Fruit fly (Drosophila melanogaster): ENCODE results near the gene mrt.

The mrt gene

dm6 chr3R:27283645-27284044 is 1.2 kb upstream of the mrt start, which contains the start of gene CG3368 (continued):
- no peak for TF ChIP-seq CG6272 (GFP tag; IDR thresholded peaks at IDR 0.05)
- peak; percentile 30 for TF ChIP-seq CG13894 (tag; optimal IDR thresholded peaks at IDR 0.05)
- TF ChIP-seq CG1647 (GFP tag; optimal IDR thresholded peaks at IDR 0.05): no peak
- TF ChIP-seq CG5953 (GFP tag; IDR thresholded peaks at IDR 0.05): no peak
- TF ChIP-seq CG3281 (GFP tag; optimal IDR thresholded peaks at IDR 0.05): no peak
- TF ChIP-seq tna (GFP tag; IDR thresholded peaks at IDR 0.05; ENCODE audit: partially characterized antibody): peak; percentile 63; the same call in 1 of the 2 replicates
- no peak for TF ChIP-seq Oli (tag; optimal IDR thresholded peaks at IDR 0.05)
- TF ChIP-seq nerfin-1 (tag; optimal IDR thresholded peaks at IDR 0.05): no peak
- no peak for TF ChIP-seq CG11398 (GFP tag; optimal IDR thresholded peaks at IDR 0.05)
- TF ChIP-seq CG13775 (GFP tag; optimal IDR thresholded peaks at IDR 0.05): no peak
- no peak for TF ChIP-seq CG6689 (GFP tag; IDR thresholded peaks at IDR 0.05)
- TF ChIP-seq TFAM (GFP tag; optimal IDR thresholded peaks at IDR 0.05): no peak
- no peak for TF ChIP-seq CG18619 (GFP tag; optimal IDR thresholded peaks at IDR 0.05)
- no peak for TF ChIP-seq fu2 (GFP tag; optimal IDR thresholded peaks at IDR 0.05)
- no peak for TF ChIP-seq CG7839 (tag; optimal IDR thresholded peaks at IDR 0.05)
- TF ChIP-seq CG7786 (GFP tag; optimal IDR thresholded peaks at IDR 0.05): no peak
- no peak for TF ChIP-seq cad (GFP tag; optimal IDR thresholded peaks at IDR 0.05)
- no peak for TF ChIP-seq ranshi (GFP tag; IDR thresholded peaks at IDR 0.05)
- no peak for TF ChIP-seq klu (GFP tag; IDR thresholded peaks at IDR 0.05)
- peak; percentile 71 for TF ChIP-seq Scr (GFP tag; IDR thresholded peaks at IDR 0.05; ENCODE audit: partially characterized antibody)
- TF ChIP-seq CG4820 (GFP tag; optimal IDR thresholded peaks at IDR 0.05): no peak
- TF ChIP-seq H15 (GFP tag; IDR thresholded peaks at IDR 0.05): no peak
- no peak for TF ChIP-seq H2.0 (GFP tag; IDR thresholded peaks at IDR 0.05)
- no peak for TF ChIP-seq CG7745 (tag; optimal IDR thresholded peaks at IDR 0.05)
- peak; percentile 73 for TF ChIP-seq CG6791 (GFP tag; IDR thresholded peaks at IDR 0.05; ENCODE audit: partially characterized antibody)
- peak; percentile 59; the same call in 2 of the 3 replicates for TF ChIP-seq CG16813 (GFP tag; IDR thresholded peaks at IDR 0.05; ENCODE audit: partially characterized antibody)
- TF ChIP-seq CG11723 (GFP tag; optimal IDR thresholded peaks at IDR 0.05): no peak
- no peak for TF ChIP-seq pho (GFP tag; optimal IDR thresholded peaks at IDR 0.05)
- TF ChIP-seq az2 (GFP tag; optimal IDR thresholded peaks at IDR 0.05): no peak
- TF ChIP-seq HmgD (GFP tag; optimal IDR thresholded peaks at IDR 0.05): no peak
- TF ChIP-seq CG2120 (GFP tag; optimal IDR thresholded peaks at IDR 0.05): no peak
- TF ChIP-seq CG2116 (GFP tag; optimal IDR thresholded peaks at IDR 0.05): peak; percentile 52
- no peak for TF ChIP-seq ash1 (GFP tag; optimal IDR thresholded peaks at IDR 0.05)
- TF ChIP-seq trh (GFP tag; optimal IDR thresholded peaks at IDR 0.05): no peak
- TF ChIP-seq CG15696 (tag; optimal IDR thresholded peaks at IDR 0.05): no peak
- TF ChIP-seq inv (GFP tag; IDR thresholded peaks at IDR 0.05; ENCODE audit: partially characterized antibody): no peak
- no peak for TF ChIP-seq CG10959 (GFP tag; IDR thresholded peaks at IDR 0.05)
- TF ChIP-seq cato (GFP tag; optimal IDR thresholded peaks at IDR 0.05; ENCODE audit: borderline replicate concordance): no peak
- TF ChIP-seq CoRest (tag; optimal IDR thresholded peaks at IDR 0.05): no peak
- no peak for TF ChIP-seq da (GFP tag; optimal IDR thresholded peaks at IDR 0.05)
- no peak for TF ChIP-seq Dek (tag; optimal IDR thresholded peaks at IDR 0.05)
- TF ChIP-seq jigr1 (GFP tag; IDR thresholded peaks at IDR 0.05): no peak
- TF ChIP-seq Doc2 (GFP tag; IDR thresholded peaks at IDR 0.05): no peak
- TF ChIP-seq wek (GFP tag; optimal IDR thresholded peaks at IDR 0.05): no peak
- TF ChIP-seq CG9727 (GFP tag; optimal IDR thresholded peaks at IDR 0.05): no peak
- TF ChIP-seq Hmx (GFP tag; optimal IDR thresholded peaks at IDR 0.05): no peak
- no peak for TF ChIP-seq CG17829 (tag; optimal IDR thresholded peaks at IDR 0.05)
- TF ChIP-seq lov (optimal IDR thresholded peaks at IDR 0.05): no peak
- TF ChIP-seq lov (GFP tag; IDR thresholded peaks at IDR 0.05): no peak
- no peak for TF ChIP-seq Fer1 (GFP tag; optimal IDR thresholded peaks at IDR 0.05)
- peak; percentile 65 for TF ChIP-seq stwl (tag; optimal IDR thresholded peaks at IDR 0.05)
- TF ChIP-seq Mrtf (GFP tag; IDR thresholded peaks at IDR 0.05): no peak
